Fruit fly (Drosophila melanogaster) S2 (cell line): ENCODE results near the gene CG5111.

Experiments used
- CG8478 ChIP-seq: fragments of >200 bp; optimal IDR thresholded peaks from 2 replicates; lab custom pipeline; 2018
- CTCF ChIP-seq, 2 experiments: fragments of >200 bp; optimal IDR thresholded peaks; 2 replicates each; lab custom pipeline; 2018

- TF ChIP-seq CG8478 (lab: Kevin White, UChicago) = no peak
- no peak for TF ChIP-seq CTCF (optimal IDR thresholded peaks at IDR 0.05; lab: Kevin White, UChicago)
These were observed 46.8 kb upstream of the CG5111 start for dm6 chr3R:25459200-25459809.
